Worm (Caenorhabditis elegans): ENCODE results near the gene frpr-10.

DNA sequence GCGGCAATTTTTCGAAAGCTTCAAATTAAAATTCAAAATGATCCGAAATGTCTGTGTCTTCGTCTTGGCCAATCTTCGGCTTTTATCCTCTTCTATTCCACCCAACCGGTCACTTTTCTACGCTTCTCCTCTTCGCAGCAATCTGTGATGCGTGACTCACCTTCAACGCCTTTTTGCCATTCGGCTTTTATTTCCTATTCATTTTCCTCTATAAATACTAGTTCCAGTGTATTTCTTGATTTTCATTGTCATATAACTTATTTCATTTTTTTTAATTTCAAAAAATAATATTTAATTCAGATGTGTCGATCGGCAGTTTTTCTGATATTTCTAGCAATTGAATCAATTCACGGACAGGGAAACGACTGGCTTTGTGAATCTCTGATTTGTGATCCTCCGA, 37.5 kb upstream of the frpr-10 start, which contains the start of gene C49H3.16:
- TF ChIP-seq duxl-1 (tag; optimal IDR thresholded peaks at IDR 0.05; ENCODE audit: poor library complexity) (no peak), dmd-9 (GFP tag; IDR thresholded peaks at IDR 0.05) (no peak), tra-1 (GFP tag; IDR thresholded peaks at IDR 0.05) (no peak), skn-1 (tag; optimal IDR thresholded peaks at IDR 0.05) (no peak), ztf-7 (tag; optimal IDR thresholded peaks at IDR 0.05) (no peak), lin-39 (tag; optimal IDR thresholded peaks at IDR 0.05) (no peak)

All from whole organism, L4 larva.